Fruit fly (Drosophila melanogaster) whole organism, embryonic: Measurements from ENCODE around the gene Tpr2.
A peak's percentile ranks its signal among the peaks of the same experiment; 100 is the strongest.

Experiments
- B-H2 ChIP-seq: fragments of 200-800 bp; sonication (Bioruptor generic); optimal IDR thresholded peaks from 2 replicates; lab custom pipeline; 2018; ENCODE audit warnings: missing biosample characterization, mild to moderate bottlenecking, missing genetic modification characterization
- C15 ChIP-seq: fragments of 200-800 bp; sonication (Bioruptor generic); IDR thresholded peaks from 3 replicates; pipeline ENCODE4 v1.3.6; 2022; ENCODE audit warnings: missing biosample characterization, missing genetic modification characterization
- CG10366 ChIP-seq: fragments of 200-800 bp; sonication (Bioruptor generic); IDR thresholded peaks from 2 replicates; pipeline ENCODE4 v1.3.6; 2022; ENCODE audit warnings: missing biosample characterization, missing genetic modification characterization
- CG10462 ChIP-seq: fragments of 200-800 bp; sonication (Bioruptor generic); optimal IDR thresholded peaks from 2 replicates; lab custom pipeline; 2016; ENCODE audit warnings: missing biosample characterization, missing genetic modification characterization
- CG14860 ChIP-seq: fragments of 200-800 bp; sonication (Bioruptor generic); IDR thresholded peaks from 3 replicates; pipeline ENCODE4 v1.3.6; 2022; ENCODE audit warnings: missing biosample characterization, missing genetic modification characterization; ENCODE audit not compliant: partially characterized antibody
- CG15269 ChIP-seq: fragments of 200-800 bp; sonication (Bioruptor generic); optimal IDR thresholded peaks from 2 replicates; lab custom pipeline; 2018; ENCODE audit warnings: missing biosample characterization, mild to moderate bottlenecking, missing genetic modification characterization, moderate library complexity
- CG1602 ChIP-seq: fragments of 200-800 bp; sonication (Bioruptor generic); optimal IDR thresholded peaks from 3 replicates; lab custom pipeline; 2016; ENCODE audit warnings: missing biosample characterization, missing genetic modification characterization
- CG17568 ChIP-seq: fragments of 200-800 bp; sonication (Bioruptor generic); optimal IDR thresholded peaks from 2 replicates; lab custom pipeline; 2018; ENCODE audit warnings: missing biosample characterization, mild to moderate bottlenecking, missing genetic modification characterization, moderate library complexity
- CG17612 ChIP-seq: fragments of 200-800 bp; sonication (Bioruptor generic); IDR thresholded peaks from 2 replicates; pipeline ENCODE4 v1.3.6; 2022; ENCODE audit warnings: missing biosample characterization, missing genetic modification characterization
- CG2120 ChIP-seq: fragments of 200-800 bp; sonication (Bioruptor generic); optimal IDR thresholded peaks from 3 replicates; lab custom pipeline; 2016; ENCODE audit warnings: missing biosample characterization, missing genetic modification characterization
- CG2202 ChIP-seq: fragments of 200-800 bp; sonication (Bioruptor generic); optimal IDR thresholded peaks from 2 replicates; lab custom pipeline; 2018; ENCODE audit warnings: missing biosample characterization, mild to moderate bottlenecking, missing genetic modification characterization
- CG2678 ChIP-seq: fragments of 200-800 bp; sonication (Bioruptor generic); optimal IDR thresholded peaks from 3 replicates; lab custom pipeline; 2019; ENCODE audit warnings: missing biosample characterization, mild to moderate bottlenecking, missing genetic modification characterization, moderate library complexity
- CG31365 ChIP-seq: fragments of 200-800 bp; sonication (Bioruptor generic); optimal IDR thresholded peaks from 2 replicates; lab custom pipeline; 2018; ENCODE audit warnings: missing biosample characterization, mild to moderate bottlenecking, missing genetic modification characterization
- CG4617 ChIP-seq: fragments of 200-800 bp; sonication (Bioruptor generic); optimal IDR thresholded peaks from 3 replicates; lab custom pipeline; 2016; ENCODE audit warnings: missing biosample characterization, missing genetic modification characterization, borderline replicate concordance
- CG5953 ChIP-seq: fragments of 200-800 bp; sonication (Bioruptor generic); IDR thresholded peaks from 2 replicates; pipeline ENCODE4 v1.3.6; 2022; ENCODE audit warnings: missing biosample characterization, missing genetic modification characterization
- CG7786 ChIP-seq: fragments of 200-800 bp; sonication (Bioruptor generic); optimal IDR thresholded peaks from 2 replicates; lab custom pipeline; 2016; ENCODE audit warnings: missing biosample characterization, missing genetic modification characterization
- CG8359 ChIP-seq: fragments of 200-800 bp; sonication (Bioruptor generic); optimal IDR thresholded peaks from 2 replicates; lab custom pipeline; 2017; ENCODE audit warnings: missing biosample characterization, mild to moderate bottlenecking, missing genetic modification characterization, borderline replicate concordance
- CG8478 ChIP-seq: fragments of >200 bp; optimal IDR thresholded peaks from 2 replicates; lab custom pipeline; 2018
- CG8924 ChIP-seq: fragments of 200-800 bp; optimal IDR thresholded peaks from 3 replicates; lab custom pipeline; 2019; ENCODE audit warnings: missing biosample characterization, mild to moderate bottlenecking, missing genetic modification characterization, moderate library complexity
- CG9932 ChIP-seq: fragments of 200-800 bp; sonication (Bioruptor generic); IDR thresholded peaks from 2 replicates; pipeline ENCODE4 v1.3.6; 2022; ENCODE audit warnings: missing biosample characterization, missing genetic modification characterization
- Camta ChIP-seq: fragments of 200-800 bp; sonication (Bioruptor generic); optimal IDR thresholded peaks from 2 replicates; lab custom pipeline; 2016; ENCODE audit warnings: missing biosample characterization, missing genetic modification characterization
- Doc3 ChIP-seq: fragments of 200-800 bp; sonication (Bioruptor generic); IDR thresholded peaks from 3 replicates; pipeline ENCODE4 v1.3.6; 2022; ENCODE audit warnings: missing biosample characterization, missing genetic modification characterization; ENCODE audit not compliant: partially characterized antibody
- Dref ChIP-seq: fragments of 200-800 bp; sonication (Bioruptor generic); IDR thresholded peaks from 2 replicates; pipeline ENCODE4 v1.3.6; 2022; ENCODE audit warnings: missing biosample characterization, missing genetic modification characterization
- E2f1 ChIP-seq: fragments of 200-800 bp; sonication (Bioruptor generic); IDR thresholded peaks from 2 replicates; pipeline ENCODE4 v1.3.6; 2022; ENCODE audit warnings: missing biosample characterization, missing genetic modification characterization
- Eip74EF ChIP-seq, 2 experiments: fragments of 200-800 bp in 1 of 2; fragments of >200 bp in 1 of 2; sonication (Bioruptor generic) in 1 of 2; optimal IDR thresholded peaks; 2 replicates each; lab custom pipeline; 2017 to 2019; ENCODE audit warnings: missing biosample characterization in 2 of 2, missing genetic modification characterization in 2 of 2, mild to moderate bottlenecking in 1 of 2, moderate library complexity in 1 of 2
- Gug ChIP-seq: fragments of 200-800 bp; sonication (Bioruptor generic); IDR thresholded peaks from 4 replicates; pipeline ENCODE4 v1.3.6; 2022; ENCODE audit warnings: missing biosample characterization, missing genetic modification characterization
- HLH3B ChIP-seq: fragments of 200-800 bp; sonication (Bioruptor generic); IDR thresholded peaks from 2 replicates; pipeline ENCODE4 v1.3.6; 2022; ENCODE audit warnings: missing biosample characterization, missing genetic modification characterization
- Hmx ChIP-seq: fragments of 200-800 bp; sonication (Bioruptor generic); optimal IDR thresholded peaks from 2 replicates; lab custom pipeline; 2016; ENCODE audit warnings: missing biosample characterization, missing genetic modification characterization
- Med ChIP-seq: fragments of 200-800 bp; sonication (Bioruptor generic); peaks from one replicate; lab custom pipeline; 2016; ENCODE audit warnings: missing biosample characterization, missing genetic modification characterization, mild to moderate bottlenecking, inconsistent platforms, moderate library complexity
- Opbp ChIP-seq: fragments of 200-800 bp; sonication (Bioruptor generic); IDR thresholded peaks from 3 replicates; pipeline ENCODE4 v1.3.6; 2022; ENCODE audit warnings: missing biosample characterization, missing genetic modification characterization; ENCODE audit not compliant: partially characterized antibody
- Pdp1 ChIP-seq, 2 experiments: fragments of 200-800 bp; sonication (Bioruptor generic); optimal IDR thresholded peaks; 3 replicates each; lab custom pipeline; 2016; ENCODE audit warnings: missing biosample characterization in 2 of 2, missing genetic modification characterization in 2 of 2, mild to moderate bottlenecking in 1 of 2, moderate library complexity in 1 of 2
- Sin3A ChIP-seq: fragments of >200 bp; optimal IDR thresholded peaks from 2 replicates; lab custom pipeline; 2018
- ara ChIP-seq: fragments of 200-800 bp; sonication (Bioruptor generic); IDR thresholded peaks from 2 replicates; pipeline ENCODE4 v1.3.6; 2022; ENCODE audit warnings: missing biosample characterization, missing genetic modification characterization
- btn ChIP-seq: fragments of 200-800 bp; sonication (Bioruptor generic); optimal IDR thresholded peaks from 2 replicates; lab custom pipeline; 2016; ENCODE audit warnings: missing biosample characterization, missing genetic modification characterization
- chn ChIP-seq: fragments of 200-800 bp; sonication (Bioruptor generic); optimal IDR thresholded peaks from 2 replicates; lab custom pipeline; 2016; ENCODE audit warnings: missing biosample characterization, missing genetic modification characterization
- kay ChIP-seq: fragments of 200-800 bp; sonication (Bioruptor generic); optimal IDR thresholded peaks from 2 replicates; lab custom pipeline; 2016; ENCODE audit warnings: missing biosample characterization, missing genetic modification characterization
- lola ChIP-seq, 3 experiments: fragments of >200 bp in 2 of 3; fragments of 200-800 bp in 1 of 3; sonication (Bioruptor generic) in 1 of 3; optimal IDR thresholded peaks; 2 replicates each; lab custom pipeline; 2017 to 2019; ENCODE audit warnings: missing biosample characterization in 3 of 3, missing genetic modification characterization in 3 of 3, mild to moderate bottlenecking in 1 of 3, moderate library complexity in 1 of 3
- maf-S ChIP-seq: fragments of 200-800 bp; sonication (Bioruptor generic); optimal IDR thresholded peaks from 2 replicates; lab custom pipeline; 2016; ENCODE audit warnings: missing biosample characterization, missing genetic modification characterization
- oc ChIP-seq: fragments of 200-800 bp; sonication (Bioruptor generic); optimal IDR thresholded peaks from 2 replicates; lab custom pipeline; 2018; ENCODE audit warnings: missing biosample characterization, mild to moderate bottlenecking, missing genetic modification characterization, moderate library complexity
- repo ChIP-seq: fragments of 200-800 bp; sonication (Bioruptor generic); optimal IDR thresholded peaks from 2 replicates; lab custom pipeline; 2016; ENCODE audit warnings: missing biosample characterization, missing genetic modification characterization
- run ChIP-seq: fragments of 200-800 bp; sonication (Bioruptor generic); optimal IDR thresholded peaks from 3 replicates; lab custom pipeline; 2018; ENCODE audit warnings: missing biosample characterization, mild to moderate bottlenecking, missing genetic modification characterization
- scrt ChIP-seq: fragments of 200-800 bp; sonication (Bioruptor generic); optimal IDR thresholded peaks from 2 replicates; lab custom pipeline; 2018; ENCODE audit warnings: missing biosample characterization, mild to moderate bottlenecking, missing genetic modification characterization, moderate library complexity
- sima ChIP-seq: fragments of 200-800 bp; sonication (Bioruptor generic); optimal IDR thresholded peaks from 2 replicates; lab custom pipeline; 2016; ENCODE audit warnings: missing biosample characterization, missing genetic modification characterization
- so ChIP-seq: fragments of 200-800 bp; sonication (Bioruptor generic); IDR thresholded peaks from 3 replicates; pipeline ENCODE4 v1.3.6; 2022; ENCODE audit warnings: missing biosample characterization, missing genetic modification characterization
- ssp ChIP-seq: fragments of 200-800 bp; sonication (Bioruptor generic); IDR thresholded peaks from 2 replicates; pipeline ENCODE4 v1.3.6; 2022; ENCODE audit warnings: missing biosample characterization, missing genetic modification characterization
- sug ChIP-seq: fragments of 200-800 bp; optimal IDR thresholded peaks from 2 replicates; lab custom pipeline; 2019; ENCODE audit warnings: missing biosample characterization, mild to moderate bottlenecking, missing genetic modification characterization, moderate library complexity
- tin ChIP-seq: fragments of 200-800 bp; sonication (Bioruptor generic); optimal IDR thresholded peaks from 3 replicates; lab custom pipeline; 2016; ENCODE audit warnings: missing biosample characterization, missing genetic modification characterization
- tio ChIP-seq: fragments of 200-800 bp; sonication (Bioruptor generic); optimal IDR thresholded peaks from 2 replicates; lab custom pipeline; 2017; ENCODE audit warnings: missing biosample characterization, missing genetic modification characterization, inconsistent platforms
- trh ChIP-seq: fragments of 200-800 bp; sonication (Bioruptor generic); optimal IDR thresholded peaks from 2 replicates; lab custom pipeline; 2016; ENCODE audit warnings: missing biosample characterization, missing genetic modification characterization
- twi ChIP-seq: fragments of 200-800 bp; optimal IDR thresholded peaks from 2 replicates; lab custom pipeline; 2019; ENCODE audit warnings: missing biosample characterization, mild to moderate bottlenecking, missing genetic modification characterization, moderate library complexity
- yki ChIP-seq: fragments of >200 bp; optimal IDR thresholded peaks from 3 replicates; lab custom pipeline; 2018

The Tpr2 gene

dm6 chr2L:16500469-16500868 is 9.1 kb downstream of the Tpr2 start (continued):
- TF ChIP-seq btn (GFP tag; lab: Kevin White, UChicago): peak; percentile 72
- TF ChIP-seq scrt (GFP tag; lab: Kevin White, UChicago): peak; percentile 79
- TF ChIP-seq CG2120: peak; percentile 86
- peak; percentile 90 for TF ChIP-seq CG9932
- peak; percentile 83 for TF ChIP-seq ssp
- TF ChIP-seq yki (lab: Kevin White, UChicago): no peak
- TF ChIP-seq CG5953 (GFP tag; lab: Robert Waterston, UW): peak; percentile 84; the same call in 1 of the 2 replicates
- peak; percentile 50 for TF ChIP-seq maf-S
- TF ChIP-seq Camta (GFP tag; lab: Kevin White, UChicago): peak; percentile 74
- no peak for TF ChIP-seq Sin3A (lab: Kevin White, UChicago)
- peak; percentile 92 for TF ChIP-seq CG10366 (GFP tag; lab: Robert Waterston, UW)
- no peak for TF ChIP-seq Dref
- TF ChIP-seq CG4617 (GFP tag; lab: Kevin White, UChicago): peak; percentile 64
- peak; percentile 79 for TF ChIP-seq sug
- peak; percentile 97 for TF ChIP-seq ara
- peak; percentile 96 for TF ChIP-seq kay (GFP tag; lab: Kevin White, UChicago)
- no peak for TF ChIP-seq CG8478 (lab: Kevin White, UChicago)
- TF ChIP-seq Med (GFP tag; lab: Kevin White, UChicago): peak; percentile 94
- TF ChIP-seq CG17612 (GFP tag; lab: Robert Waterston, UW): peak; percentile 75
- no peak for TF ChIP-seq CG14860 (GFP tag; lab: Robert Waterston, UW)
- TF ChIP-seq CG15269 (tag; lab: Kevin White, UChicago): peak; percentile 92
- peak; percentile 83 for TF ChIP-seq run (tag; lab: Kevin White, UChicago)
- TF ChIP-seq tin (GFP tag; lab: Kevin White, UChicago): peak; percentile 87
- TF ChIP-seq Opbp (GFP tag; lab: Robert Waterston, UW): no peak
- peak; percentile 76 for TF ChIP-seq Hmx (GFP tag; lab: Kevin White, UChicago)
- peak; percentile 90 for TF ChIP-seq CG2678 (tag; lab: Kevin White, UChicago)
- peak; percentile 31 for TF ChIP-seq sima (GFP tag; lab: Kevin White, UChicago)
- peak; percentile 73 for TF ChIP-seq CG7786 (GFP tag; lab: Kevin White, UChicago)
- peak; percentile 90 for TF ChIP-seq CG2202 (tag; lab: Kevin White, UChicago)
- peak; percentile 25 for TF ChIP-seq repo (GFP tag; lab: Kevin White, UChicago)
- peak; percentile 90; the same call in 2 of the 3 replicates for TF ChIP-seq so
- peak in 1 of 2 experiments; percentile 79 for TF ChIP-seq Eip74EF (GFP tag; optimal IDR thresholded peaks at IDR 0.05; lab: Kevin White, UChicago)
- TF ChIP-seq Pdp1 (GFP tag; optimal IDR thresholded peaks at IDR 0.05; lab: Kevin White, UChicago): peak; percentile 82 to 94
- TF ChIP-seq trh: peak; percentile 65
- TF ChIP-seq CG8359 (GFP tag; lab: Kevin White, UChicago): peak; percentile 58
- peak; percentile 92 for TF ChIP-seq E2f1 (GFP tag; lab: Robert Waterston, UW)
- TF ChIP-seq Gug (GFP tag; lab: Robert Waterston, UW): peak; percentile 90
- peak; percentile 82; the same call in 2 of the 3 replicates for TF ChIP-seq C15 (GFP tag; lab: Robert Waterston, UW)
- TF ChIP-seq CG1602: peak; percentile 84
- TF ChIP-seq CG8924 (tag; lab: Kevin White, UChicago): peak; percentile 91
- peak; percentile 75 for TF ChIP-seq B-H2 (GFP tag; lab: Kevin White, UChicago)
- peak in 1 of 3 experiments; percentile 91 for TF ChIP-seq lola (GFP tag; optimal IDR thresholded peaks at IDR 0.05; lab: Kevin White, UChicago)
- TF ChIP-seq tio: peak; percentile 87
- TF ChIP-seq chn (GFP tag; lab: Kevin White, UChicago): peak; percentile 80
- TF ChIP-seq Doc3 (GFP tag; lab: Robert Waterston, UW): no peak
- peak; percentile 42 for TF ChIP-seq CG31365 (tag; lab: Kevin White, UChicago)
- peak; percentile 71 for TF ChIP-seq CG10462
- TF ChIP-seq twi (tag; lab: Kevin White, UChicago): peak; percentile 81
- TF ChIP-seq HLH3B (GFP tag; lab: Robert Waterston, UW): peak; percentile 96
- peak; percentile 93 for TF ChIP-seq oc (tag; lab: Kevin White, UChicago)
- TF ChIP-seq CG17568: peak; percentile 85
